Fruit fly (Drosophila melanogaster) whole organism, embryonic: Measurements from ENCODE around the gene CG15803.

Experiments used
- B-H1 ChIP-seq: fragments of 200-800 bp; sonication (Bioruptor generic); IDR thresholded peaks from 3 replicates; pipeline ENCODE4 v1.3.6; 2022; ENCODE audit warnings: missing biosample characterization, missing genetic modification characterization
- C15 ChIP-seq: fragments of 200-800 bp; sonication (Bioruptor generic); IDR thresholded peaks from 3 replicates; pipeline ENCODE4 v1.3.6; 2022; ENCODE audit warnings: missing biosample characterization, missing genetic modification characterization
- CG10209 ChIP-seq: fragments of 200-800 bp; sonication (Bioruptor generic); optimal IDR thresholded peaks from 3 replicates; lab custom pipeline; 2017; ENCODE audit warnings: missing biosample characterization, mild to moderate bottlenecking, missing genetic modification characterization, missing genetic modification reagents
- CG10274 ChIP-seq: fragments of 200-800 bp; sonication (Bioruptor generic); optimal IDR thresholded peaks from 3 replicates; lab custom pipeline; 2017; ENCODE audit warnings: missing biosample characterization, mild to moderate bottlenecking, missing genetic modification characterization
- CG10462 ChIP-seq: fragments of 200-800 bp; sonication (Bioruptor generic); optimal IDR thresholded peaks from 2 replicates; lab custom pipeline; 2016; ENCODE audit warnings: missing biosample characterization, missing genetic modification characterization
- CG10959 ChIP-seq: fragments of 200-800 bp; sonication (Bioruptor generic); IDR thresholded peaks from 2 replicates; pipeline ENCODE4 v1.3.6; 2022; ENCODE audit warnings: missing biosample characterization, missing genetic modification characterization
- CG11093 ChIP-seq: fragments of 200-800 bp; sonication (Bioruptor generic); IDR thresholded peaks from 3 replicates; pipeline ENCODE4 v1.3.6; 2022; ENCODE audit warnings: missing biosample characterization, missing genetic modification characterization
- CG11696 ChIP-seq: fragments of 200-800 bp; sonication (Bioruptor generic); IDR thresholded peaks from 2 replicates; pipeline ENCODE4 v1.3.6; 2022; ENCODE audit warnings: missing biosample characterization, missing genetic modification characterization
- CG12236 ChIP-seq: fragments of 200-800 bp; sonication (Bioruptor generic); optimal IDR thresholded peaks from 2 replicates; lab custom pipeline; 2016; ENCODE audit warnings: missing biosample characterization, missing genetic modification characterization
- CG1233 ChIP-seq: fragments of 200-800 bp; sonication (Bioruptor generic); optimal IDR thresholded peaks from 4 replicates; lab custom pipeline; 2018; ENCODE audit warnings: missing biosample characterization, mild to moderate bottlenecking, missing genetic modification characterization
- CG12744 ChIP-seq: fragments of 200-800 bp; sonication (Bioruptor generic); optimal IDR thresholded peaks from 2 replicates; lab custom pipeline; 2016; ENCODE audit warnings: missing biosample characterization, missing genetic modification characterization
- CG13296 ChIP-seq: fragments of 200-800 bp; sonication (Bioruptor generic); optimal IDR thresholded peaks from 3 replicates; lab custom pipeline; 2018; ENCODE audit warnings: missing biosample characterization, mild to moderate bottlenecking, missing genetic modification characterization
- CG13424 ChIP-seq: fragments of 200-800 bp; sonication (Bioruptor generic); optimal IDR thresholded peaks from 2 replicates; lab custom pipeline; 2019; ENCODE audit warnings: missing biosample characterization, mild to moderate bottlenecking, missing genetic modification characterization, moderate library complexity
- CG13775 ChIP-seq: fragments of 200-800 bp; sonication (Bioruptor generic); optimal IDR thresholded peaks from 3 replicates; lab custom pipeline; 2017; ENCODE audit warnings: missing biosample characterization, mild to moderate bottlenecking, missing genetic modification characterization
- CG14860 ChIP-seq: fragments of 200-800 bp; sonication (Bioruptor generic); IDR thresholded peaks from 3 replicates; pipeline ENCODE4 v1.3.6; 2022; ENCODE audit warnings: missing biosample characterization, missing genetic modification characterization; ENCODE audit not compliant: partially characterized antibody
- CG15514 ChIP-seq: fragments of 200-800 bp; sonication (Bioruptor generic); optimal IDR thresholded peaks from 3 replicates; lab custom pipeline; 2017; ENCODE audit warnings: missing biosample characterization, missing genetic modification characterization, mild to moderate bottlenecking, moderate library complexity, missing genetic modification reagents
- CG15696 ChIP-seq: fragments of 200-800 bp; sonication (Bioruptor generic); optimal IDR thresholded peaks from 2 replicates; lab custom pipeline; 2019; ENCODE audit warnings: missing biosample characterization, mild to moderate bottlenecking, missing genetic modification characterization, moderate library complexity
- CG17186 ChIP-seq: fragments of 200-800 bp; sonication (Bioruptor generic); optimal IDR thresholded peaks from 3 replicates; lab custom pipeline; 2017; ENCODE audit warnings: missing biosample characterization, missing genetic modification reagents, missing genetic modification characterization
- CG3407 ChIP-seq: fragments of 200-800 bp; sonication (Bioruptor generic); optimal IDR thresholded peaks from 2 replicates; lab custom pipeline; 2018; ENCODE audit warnings: missing biosample characterization, mild to moderate bottlenecking, missing genetic modification characterization
- CG34422 ChIP-seq: fragments of 200-800 bp; sonication (Bioruptor generic); IDR thresholded peaks from 3 replicates; pipeline ENCODE4 v1.3.6; 2022; ENCODE audit warnings: missing biosample characterization, missing genetic modification characterization
- CG5180 ChIP-seq: fragments of 200-800 bp; sonication (Bioruptor generic); optimal IDR thresholded peaks from 3 replicates; lab custom pipeline; 2017; ENCODE audit warnings: missing biosample characterization, missing genetic modification characterization, mild to moderate bottlenecking, moderate library complexity, missing genetic modification reagents
- CG6272 ChIP-seq: fragments of 200-800 bp; sonication (Bioruptor generic); IDR thresholded peaks from 2 replicates; pipeline ENCODE4 v1.3.6; 2022; ENCODE audit warnings: missing biosample characterization, missing genetic modification characterization
- CG7556 ChIP-seq: fragments of 200-800 bp; sonication (Bioruptor generic); optimal IDR thresholded peaks from 2 replicates; lab custom pipeline; 2017; ENCODE audit warnings: missing biosample characterization, mild to moderate bottlenecking, missing genetic modification characterization
- CG8944 ChIP-seq: fragments of 200-800 bp; sonication (Bioruptor generic); optimal IDR thresholded peaks from 3 replicates; lab custom pipeline; 2016; ENCODE audit warnings: missing biosample characterization, missing genetic modification characterization
- Chrac-16 ChIP-seq: fragments of 200-800 bp; sonication (Bioruptor generic); optimal IDR thresholded peaks from 3 replicates; lab custom pipeline; 2016; ENCODE audit warnings: missing biosample characterization, missing genetic modification characterization
- CkIIα-i1 ChIP-seq: fragments of 200-800 bp; sonication (Bioruptor generic); IDR thresholded peaks from 2 replicates; pipeline ENCODE4 v1.3.6; 2022; ENCODE audit warnings: missing biosample characterization, missing genetic modification characterization
- Dad ChIP-seq: fragments of 200-800 bp; sonication (Bioruptor generic); optimal IDR thresholded peaks from 3 replicates; lab custom pipeline; 2016; ENCODE audit warnings: missing biosample characterization, missing genetic modification characterization
- Lpt ChIP-seq: fragments of >200 bp; optimal IDR thresholded peaks from 2 replicates; lab custom pipeline; 2018; ENCODE audit warnings: missing biosample characterization, missing genetic modification characterization
- Meics ChIP-seq: fragments of 200-800 bp; sonication (Bioruptor generic); optimal IDR thresholded peaks from 2 replicates; lab custom pipeline; 2017; ENCODE audit warnings: missing biosample characterization, mild to moderate bottlenecking, missing genetic modification characterization
- NC2β ChIP-seq: fragments of 200-800 bp; sonication (Bioruptor generic); optimal IDR thresholded peaks from 2 replicates; lab custom pipeline; 2016; ENCODE audit warnings: missing biosample characterization, missing genetic modification characterization
- Nf-YA ChIP-seq: fragments of 200-800 bp; sonication (Bioruptor generic); IDR thresholded peaks from 2 replicates; pipeline ENCODE4 v1.3.6; 2022; ENCODE audit warnings: missing biosample characterization, missing genetic modification characterization
- Nf-YC ChIP-seq: fragments of 200-800 bp; optimal IDR thresholded peaks from 3 replicates; lab custom pipeline; 2019; ENCODE audit warnings: missing biosample characterization, mild to moderate bottlenecking, missing genetic modification characterization, moderate library complexity
- Opbp ChIP-seq: fragments of 200-800 bp; sonication (Bioruptor generic); IDR thresholded peaks from 3 replicates; pipeline ENCODE4 v1.3.6; 2022; ENCODE audit warnings: missing biosample characterization, missing genetic modification characterization; ENCODE audit not compliant: partially characterized antibody
- Poxn ChIP-seq: fragments of 200-800 bp; sonication (Bioruptor generic); IDR thresholded peaks from 2 replicates; pipeline ENCODE4 v1.3.6; 2022; ENCODE audit warnings: missing biosample characterization, missing genetic modification characterization
- Rfx ChIP-seq: fragments of 200-800 bp; sonication (Bioruptor generic); IDR thresholded peaks from 2 replicates; pipeline ENCODE4 v1.3.6; 2022; ENCODE audit warnings: missing biosample characterization, missing genetic modification characterization
- Side ChIP-seq: fragments of 200-800 bp; sonication (Bioruptor generic); optimal IDR thresholded peaks from 2 replicates; lab custom pipeline; 2016; ENCODE audit warnings: missing biosample characterization, missing genetic modification characterization
- Sox102F ChIP-seq: fragments of 200-800 bp; sonication (Bioruptor generic); optimal IDR thresholded peaks from 2 replicates; lab custom pipeline; 2018; ENCODE audit warnings: missing biosample characterization, mild to moderate bottlenecking, missing genetic modification characterization, moderate library complexity
- ara ChIP-seq: fragments of 200-800 bp; sonication (Bioruptor generic); IDR thresholded peaks from 2 replicates; pipeline ENCODE4 v1.3.6; 2022; ENCODE audit warnings: missing biosample characterization, missing genetic modification characterization
- caup ChIP-seq: fragments of 200-800 bp; sonication (Bioruptor generic); optimal IDR thresholded peaks from 3 replicates; lab custom pipeline; 2017; ENCODE audit warnings: missing biosample characterization, mild to moderate bottlenecking, missing genetic modification characterization, moderate library complexity; ENCODE audit not compliant: severe bottlenecking
- dm ChIP-seq: fragments of 200-800 bp; sonication (Bioruptor generic); optimal IDR thresholded peaks from 3 replicates; lab custom pipeline; 2016; ENCODE audit warnings: missing biosample characterization, missing genetic modification characterization
- fd102C ChIP-seq: fragments of 200-800 bp; sonication (Bioruptor generic); optimal IDR thresholded peaks from 2 replicates; lab custom pipeline; 2018; ENCODE audit warnings: missing biosample characterization, mild to moderate bottlenecking, missing genetic modification characterization, moderate library complexity
- fd3F ChIP-seq: fragments of 200-800 bp; sonication (Bioruptor generic); optimal IDR thresholded peaks from 2 replicates; lab custom pipeline; 2018; ENCODE audit warnings: missing biosample characterization, mild to moderate bottlenecking, missing genetic modification characterization, moderate library complexity
- fu2 ChIP-seq: fragments of 200-800 bp; sonication (Bioruptor generic); optimal IDR thresholded peaks from 2 replicates; lab custom pipeline; 2016; ENCODE audit warnings: missing biosample characterization, missing genetic modification characterization
- gt ChIP-seq: fragments of 200-800 bp; sonication (Bioruptor generic); IDR thresholded peaks from 2 replicates; pipeline ENCODE4 v1.3.6; 2022; ENCODE audit warnings: missing biosample characterization, missing genetic modification characterization
- pb ChIP-seq: fragments of 200-800 bp; sonication (Bioruptor generic); optimal IDR thresholded peaks from 3 replicates; lab custom pipeline; 2016; ENCODE audit warnings: missing biosample characterization, missing genetic modification characterization
- sens ChIP-seq: fragments of 200-800 bp; sonication (Bioruptor generic); peaks from one replicate; lab custom pipeline; 2016; ENCODE audit warnings: missing biosample characterization, missing genetic modification characterization
- sug ChIP-seq: fragments of 200-800 bp; optimal IDR thresholded peaks from 2 replicates; lab custom pipeline; 2019; ENCODE audit warnings: missing biosample characterization, mild to moderate bottlenecking, missing genetic modification characterization, moderate library complexity
- tio ChIP-seq: fragments of 200-800 bp; sonication (Bioruptor generic); optimal IDR thresholded peaks from 2 replicates; lab custom pipeline; 2017; ENCODE audit warnings: missing biosample characterization, missing genetic modification characterization, inconsistent platforms
- toy ChIP-seq: fragments of 200-800 bp; sonication (Bioruptor generic); IDR thresholded peaks from 2 replicates; pipeline ENCODE4 v1.3.6; 2022; ENCODE audit warnings: missing biosample characterization, missing genetic modification characterization
- zen ChIP-seq: fragments of 200-800 bp; sonication (Bioruptor generic); optimal IDR thresholded peaks from 3 replicates; lab custom pipeline; 2018; ENCODE audit warnings: missing biosample characterization, mild to moderate bottlenecking, missing genetic modification characterization, moderate library complexity

CG15803 gene

dm6 chr3R:18314824-18315690 lies 45.5 kb downstream of the CG15803 start (continued):
- TF ChIP-seq CG12744 (GFP tag; lab: Kevin White, UChicago) (no peak), CG10209 (GFP tag; lab: Kevin White, UChicago) (no peak), CG34422 (GFP tag; lab: Robert Waterston, UW) (0 out of 3 replicates have a peak, but pooled peaks have one; percentile 23), CG8944 (peak; percentile 23), Poxn (GFP tag; lab: Robert Waterston, UW) (no peak), Meics (GFP tag; lab: Kevin White, UChicago) (peak; percentile 7), fd3F (GFP tag; lab: Kevin White, UChicago) (no peak), toy (GFP tag; lab: Robert Waterston, UW) (no peak), CG14860 (GFP tag; lab: Robert Waterston, UW) (no peak), CG5180 (no peak), CG1233 (GFP tag; lab: Kevin White, UChicago) (no peak), CG10959 (GFP tag; lab: Robert Waterston, UW) (no peak), CG12236 (GFP tag; lab: Kevin White, UChicago) (no peak), Nf-YA (GFP tag; lab: Robert Waterston, UW) (no peak), CG15696 (tag; lab: Kevin White, UChicago) (no peak), caup (GFP tag; lab: Kevin White, UChicago) (peak; percentile 7), CG13296 (GFP tag; lab: Kevin White, UChicago) (no peak), Nf-YC (tag; lab: Kevin White, UChicago) (no peak), Rfx (GFP tag; lab: Robert Waterston, UW) (peak; percentile 67), CG17186 (GFP tag; lab: Kevin White, UChicago) (no peak), C15 (GFP tag; lab: Robert Waterston, UW) (no peak), CG7556 (peak; percentile 33), CG10274 (GFP tag; lab: Kevin White, UChicago) (no peak), Dad (GFP tag; lab: Kevin White, UChicago) (no peak), NC2β (GFP tag; lab: Kevin White, UChicago) (no peak), Lpt (no peak), tio (GFP tag; lab: Kevin White, UChicago) (no peak), Sox102F (GFP tag; lab: Kevin White, UChicago) (peak; percentile 20), CG11696 (GFP tag; lab: Robert Waterston, UW) (peak; percentile 26; the same call in 1 of the 2 replicates), CG11093 (GFP tag; lab: Robert Waterston, UW) (no peak), B-H1 (GFP tag; lab: Robert Waterston, UW) (no peak; the same call in 2 of the 3 replicates), CG3407 (no peak), ara (GFP tag; lab: Robert Waterston, UW) (no peak), Side (GFP tag; lab: Kevin White, UChicago) (no peak), fd102C (GFP tag; lab: Kevin White, UChicago) (no peak), zen (tag; lab: Kevin White, UChicago) (no peak), CG10462 (GFP tag; lab: Kevin White, UChicago) (no peak), sug (tag; lab: Kevin White, UChicago) (no peak), CG6272 (no peak), CG15514 (GFP tag; lab: Kevin White, UChicago) (peak; percentile 42), CkIIα-i1 (no peak), gt (no peak), CG13424 (peak; percentile 32), dm (GFP tag; lab: Kevin White, UChicago) (no peak), fu2 (GFP tag; lab: Kevin White, UChicago) (no peak), sens (GFP tag; lab: Kevin White, UChicago) (peak; percentile 82), Chrac-16 (GFP tag; lab: Kevin White, UChicago) (no peak), CG13775 (no peak), pb (GFP tag; lab: Kevin White, UChicago) (peak; percentile 4), Opbp (GFP tag; lab: Robert Waterston, UW) (no peak)
